Fruit fly (Drosophila melanogaster): ENCODE data around the gene CG42813.
A peak's percentile ranks its signal among the peaks of the same experiment; 100 is the strongest.

The CG42813 gene

DNA sequence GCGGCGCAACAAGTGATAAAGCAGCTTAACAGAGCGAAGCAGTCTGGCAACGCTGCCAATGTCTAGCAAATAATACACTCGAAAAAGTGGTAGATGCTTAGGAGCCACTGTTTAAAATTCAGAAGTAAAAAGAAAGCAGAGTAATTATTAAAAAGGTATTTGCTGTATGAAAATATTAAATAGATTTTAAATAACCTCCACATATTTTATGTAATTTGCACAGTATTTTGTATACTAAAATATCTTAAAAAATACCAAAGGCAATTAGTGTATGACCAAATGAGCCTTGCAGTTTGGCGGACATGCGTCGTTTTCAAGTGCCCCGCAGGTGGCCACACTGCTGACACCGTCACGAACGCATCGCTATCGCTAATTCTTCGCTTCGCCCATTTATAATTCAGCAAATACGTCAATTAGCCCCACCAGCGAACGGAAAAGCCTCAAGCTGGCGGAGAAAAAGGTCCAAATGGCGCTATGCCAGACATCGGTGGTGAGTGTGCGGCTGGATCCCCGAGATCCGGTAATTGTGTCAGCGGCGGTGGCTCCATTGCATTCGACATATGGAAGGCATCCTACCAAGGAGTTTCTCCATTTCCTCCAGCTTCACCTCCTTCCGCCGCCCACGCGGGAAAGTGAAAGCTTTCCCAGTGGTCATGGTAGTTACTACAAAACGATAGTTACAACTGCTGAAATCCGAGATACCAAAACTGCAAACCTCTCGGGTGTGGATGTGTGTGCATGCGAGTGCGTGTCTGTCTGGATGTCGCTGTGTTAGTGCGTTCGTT lies 25.0 kb upstream of the CG42813 start, which contains the start of gene pll (continued):
- TF ChIP-seq ro (GFP tag; IDR thresholded peaks at IDR 0.05) (peak; percentile 59; the same call in 1 of the 2 replicates), gem (tag; optimal IDR thresholded peaks at IDR 0.05) (no peak), CG17568 (GFP tag; optimal IDR thresholded peaks at IDR 0.05) (no peak), slbo (GFP tag; IDR thresholded peaks at IDR 0.05) (peak; percentile 96), Dad (GFP tag; optimal IDR thresholded peaks at IDR 0.05) (peak; percentile 51), CG7357 (GFP tag; IDR thresholded peaks at IDR 0.05) (peak; percentile 80), Hmr (GFP tag; optimal IDR thresholded peaks at IDR 0.05) (peak; percentile 88), ac (GFP tag; optimal IDR thresholded peaks at IDR 0.05) (no peak), sc (optimal IDR thresholded peaks at IDR 0.05) (no peak), sc (GFP tag; optimal IDR thresholded peaks at IDR 0.05) (peak; percentile 30), dan (GFP tag; IDR thresholded peaks at IDR 0.05) (0 out of 2 replicates have a peak, but pooled peaks have one; percentile 27), CG12104 (GFP tag; optimal IDR thresholded peaks at IDR 0.05) (peak; percentile 31), CG2199 (GFP tag; IDR thresholded peaks at IDR 0.05) (peak; percentile 66; the same call in 1 of the 3 replicates), CG10565 (GFP tag; optimal IDR thresholded peaks at IDR 0.05) (peak; percentile 42), oc (tag; optimal IDR thresholded peaks at IDR 0.05) (peak; percentile 69), chn (GFP tag; optimal IDR thresholded peaks at IDR 0.05) (peak; percentile 63), Elba2 (GFP tag; optimal IDR thresholded peaks at IDR 0.05) (peak; percentile 45), CG18262 (tag; optimal IDR thresholded peaks at IDR 0.05) (peak; percentile 74), en (GFP tag; optimal IDR thresholded peaks at IDR 0.05) (peak; percentile 22), CG16813 (GFP tag; IDR thresholded peaks at IDR 0.05; ENCODE audit: partially characterized antibody) (peak; percentile 29; the same call in 1 of the 3 replicates), pb (GFP tag; optimal IDR thresholded peaks at IDR 0.05) (no peak), ind (GFP tag; optimal IDR thresholded peaks at IDR 0.05) (peak; percentile 83), phol (tag; optimal IDR thresholded peaks at IDR 0.05) (peak; percentile 84), Stat92E (GFP tag; optimal IDR thresholded peaks at IDR 0.05) (peak in 1 of 3 experiments; percentile 64), tx (GFP tag; optimal IDR thresholded peaks at IDR 0.05) (peak; percentile 65), Dbx (GFP tag; IDR thresholded peaks at IDR 0.05) (peak; percentile 90), croc (GFP tag; conservative IDR thresholded peaks at IDR 0.05) (peak; percentile 55), vvl (GFP tag; IDR thresholded peaks at IDR 0.05) (peak; percentile 93), Chrac-16 (GFP tag; optimal IDR thresholded peaks at IDR 0.05) (peak; percentile 86), CG9797 (GFP tag; optimal IDR thresholded peaks at IDR 0.05) (peak; percentile 96), pzg (GFP tag; optimal IDR thresholded peaks at IDR 0.05) (peak; percentile 93), D19B (GFP tag; optimal IDR thresholded peaks at IDR 0.05) (no peak), ham (GFP tag; IDR thresholded peaks at IDR 0.05) (no peak), CG32772 (GFP tag; IDR thresholded peaks at IDR 0.05) (peak; percentile 89), tgo (GFP tag; IDR thresholded peaks at IDR 0.05) (peak; percentile 90), CG13287 (GFP tag; IDR thresholded peaks at IDR 0.05; ENCODE audit: partially characterized antibody) (peak; percentile 69), luna (GFP tag; optimal IDR thresholded peaks at IDR 0.05) (peak; percentile 65), sens (GFP tag) (peak; percentile 94), wdn (GFP tag; IDR thresholded peaks at IDR 0.05) (peak; percentile 84), Gsc (GFP tag; IDR thresholded peaks at IDR 0.05) (0 out of 2 replicates have a peak, but pooled peaks have one; percentile 32), CG11560 (tag; IDR thresholded peaks at IDR 0.05) (peak; percentile 58; the same call in 1 of the 3 replicates), ems (GFP tag; optimal IDR thresholded peaks at IDR 0.05) (peak; percentile 66), gsb (GFP tag; IDR thresholded peaks at IDR 0.05) (peak; percentile 84), Myb (GFP tag; optimal IDR thresholded peaks at IDR 0.05) (peak; percentile 43), CG10979 (tag; optimal IDR thresholded peaks at IDR 0.05) (peak; percentile 71), seq (GFP tag; IDR thresholded peaks at IDR 0.05) (peak; percentile 69; the same call in 1 of the 2 replicates), CG10431 (GFP tag; optimal IDR thresholded peaks at IDR 0.05) (no peak), CG6813 (GFP tag; optimal IDR thresholded peaks at IDR 0.05) (peak; percentile 39), Hr3 (GFP tag; optimal IDR thresholded peaks at IDR 0.05) (peak; percentile 86), danr (GFP tag; IDR thresholded peaks at IDR 0.05) (peak; percentile 5; the same call in 1 of the 2 replicates)
